Fruit fly (Drosophila melanogaster): ENCODE data around the gene Smyd4-2.

The Smyd4-2 gene

dm6 chr3L:12363729-12364128 lies 38.0 kb downstream of the Smyd4-2 start:
- TF ChIP-seq CG10147 (GFP tag; optimal IDR thresholded peaks at IDR 0.05) (no peak), phol (tag; optimal IDR thresholded peaks at IDR 0.05) (no peak), Oaz (GFP tag; IDR thresholded peaks at IDR 0.05) (no peak), Dref (GFP tag; IDR thresholded peaks at IDR 0.05) (0 out of 2 replicates have a peak, but pooled peaks have one; percentile 6), abd-A (tag; optimal IDR thresholded peaks at IDR 0.05) (peak; percentile 51), prd (optimal IDR thresholded peaks at IDR 0.05) (no peak), prd (GFP tag; IDR thresholded peaks at IDR 0.05) (no peak), Hey (tag; optimal IDR thresholded peaks at IDR 0.05) (peak; percentile 93), jigr1 (GFP tag; IDR thresholded peaks at IDR 0.05) (0 out of 3 replicates have a peak, but pooled peaks have one; percentile 21), NC2α (GFP tag; optimal IDR thresholded peaks at IDR 0.05) (no peak)

- TF ChIP-seq Camta (GFP tag; optimal IDR thresholded peaks at IDR 0.05) (no peak), CG34376 (GFP tag; optimal IDR thresholded peaks at IDR 0.05) (no peak), danr (GFP tag; IDR thresholded peaks at IDR 0.05) (no peak), HLHmδ (GFP tag; optimal IDR thresholded peaks at IDR 0.05) (no peak), CG14441 (GFP tag; IDR thresholded peaks at IDR 0.05) (no peak), kni (GFP tag; optimal IDR thresholded peaks at IDR 0.05) (no peak), CG17186 (GFP tag; optimal IDR thresholded peaks at IDR 0.05) (no peak), CG1603 (tag; optimal IDR thresholded peaks at IDR 0.05) (no peak), disco-r (GFP tag; optimal IDR thresholded peaks at IDR 0.05) (no peak), CG9817 (tag; optimal IDR thresholded peaks at IDR 0.05) (no peak), pb (GFP tag; optimal IDR thresholded peaks at IDR 0.05) (no peak), E2f2 (GFP tag; IDR thresholded peaks at IDR 0.05) (no peak), CG11093 (GFP tag; IDR thresholded peaks at IDR 0.05) (no peak), crc (GFP tag; optimal IDR thresholded peaks at IDR 0.05) (no peak), sug (tag; optimal IDR thresholded peaks at IDR 0.05) (no peak), CG5180 (GFP tag; optimal IDR thresholded peaks at IDR 0.05) (peak; percentile 97), Fer3 (tag; optimal IDR thresholded peaks at IDR 0.05) (no peak), CG2678 (tag; optimal IDR thresholded peaks at IDR 0.05) (no peak), dmrt11E (tag; optimal IDR thresholded peaks at IDR 0.05) (no peak), CG8478 (optimal IDR thresholded peaks at IDR 0.05) (no peak), zf30C (GFP tag; optimal IDR thresholded peaks at IDR 0.05) (no peak), ac (GFP tag; optimal IDR thresholded peaks at IDR 0.05) (no peak), ttk (GFP tag; IDR thresholded peaks at IDR 0.05) (0 out of 2 replicates have a peak, but pooled peaks have one; percentile 8), rib (GFP tag; IDR thresholded peaks at IDR 0.05) (no peak), CG3838 (GFP tag; optimal IDR thresholded peaks at IDR 0.05) (no peak), zen2 (GFP tag; IDR thresholded peaks at IDR 0.05; ENCODE audit: partially characterized antibody) (0 out of 3 replicates have a peak, but pooled peaks have one; percentile 31), exex (tag; optimal IDR thresholded peaks at IDR 0.05) (no peak), scrt (GFP tag; optimal IDR thresholded peaks at IDR 0.05) (peak; percentile 54), ken (GFP tag; IDR thresholded peaks at IDR 0.05) (no peak), Opbp (GFP tag; IDR thresholded peaks at IDR 0.05; ENCODE audit: partially characterized antibody) (no peak), tgo (GFP tag; IDR thresholded peaks at IDR 0.05) (no peak), tin (GFP tag; optimal IDR thresholded peaks at IDR 0.05) (no peak), emc (GFP tag; optimal IDR thresholded peaks at IDR 0.05) (no peak), zfh1 (GFP tag; IDR thresholded peaks at IDR 0.05) (no peak), CG42726 (GFP tag; IDR thresholded peaks at IDR 0.05; ENCODE audit: partially characterized antibody) (no peak), pnt (GFP tag; optimal IDR thresholded peaks at IDR 0.05) (no peak), Dll (GFP tag; IDR thresholded peaks at IDR 0.05; ENCODE audit: partially characterized antibody) (no peak), toy (GFP tag; IDR thresholded peaks at IDR 0.05) (no peak), NFAT (GFP tag; IDR thresholded peaks at IDR 0.05) (no peak), CG9727 (GFP tag; optimal IDR thresholded peaks at IDR 0.05) (no peak), CG18476 (GFP tag; optimal IDR thresholded peaks at IDR 0.05) (peak; percentile 48)
Measured at dm6 chr3L:12351440-12351839, 50.3 kb downstream of the Smyd4-2 start, which contains the start of gene CrzR. Gene CrzR, minus strand, starts transcription at chr3L:12351544.
